Fruit fly (Drosophila melanogaster) whole organism, embryonic: ENCODE measurements around the gene CG32855.

Experiments
- Awh ChIP-seq: fragments of 200-800 bp; sonication (Bioruptor generic); IDR thresholded peaks from 2 replicates; pipeline ENCODE4, ENCODE4 v1.3.6; 2022; ENCODE audit warnings: missing biosample characterization, missing genetic modification characterization
- B-H1 ChIP-seq: fragments of 200-800 bp; sonication (Bioruptor generic); IDR thresholded peaks from 3 replicates; pipeline ENCODE4 v1.3.6; 2022; ENCODE audit warnings: missing biosample characterization, missing genetic modification characterization
- Bdp1 ChIP-seq: fragments of 200-800 bp; sonication (Bioruptor generic); optimal IDR thresholded peaks from 3 replicates; lab custom pipeline; 2016; ENCODE audit warnings: missing biosample characterization, missing genetic modification characterization
- CG10147 ChIP-seq: fragments of 200-800 bp; sonication (Bioruptor generic); optimal IDR thresholded peaks from 2 replicates; lab custom pipeline; 2019; ENCODE audit warnings: missing biosample characterization, mild to moderate bottlenecking, missing genetic modification characterization, moderate library complexity
- CG10959 ChIP-seq: fragments of 200-800 bp; sonication (Bioruptor generic); IDR thresholded peaks from 2 replicates; pipeline ENCODE4 v1.3.6; 2022; ENCODE audit warnings: missing biosample characterization, missing genetic modification characterization
- CG11696 ChIP-seq: fragments of 200-800 bp; sonication (Bioruptor generic); IDR thresholded peaks from 2 replicates; pipeline ENCODE4 v1.3.6; 2022; ENCODE audit warnings: missing biosample characterization, missing genetic modification characterization
- CG12104 ChIP-seq: fragments of 200-800 bp; sonication (Bioruptor generic); optimal IDR thresholded peaks from 3 replicates; lab custom pipeline; 2016; ENCODE audit warnings: missing biosample characterization, missing genetic modification characterization
- CG1233 ChIP-seq: fragments of 200-800 bp; sonication (Bioruptor generic); optimal IDR thresholded peaks from 4 replicates; lab custom pipeline; 2018; ENCODE audit warnings: missing biosample characterization, mild to moderate bottlenecking, missing genetic modification characterization
- CG13123 ChIP-seq: fragments of 200-800 bp; sonication (Bioruptor generic); optimal IDR thresholded peaks from 2 replicates; lab custom pipeline; 2016; ENCODE audit warnings: missing biosample characterization, missing genetic modification characterization
- CG13287 ChIP-seq: fragments of 200-800 bp; sonication (Bioruptor generic); IDR thresholded peaks from 2 replicates; pipeline ENCODE4 v1.3.6; 2022; ENCODE audit warnings: missing biosample characterization, missing genetic modification characterization; ENCODE audit not compliant: partially characterized antibody
- CG14710 ChIP-seq: fragments of 200-800 bp; sonication (Bioruptor generic); optimal IDR thresholded peaks from 3 replicates; lab custom pipeline; 2019; ENCODE audit warnings: missing biosample characterization, mild to moderate bottlenecking, missing genetic modification characterization, moderate library complexity
- CG17328 ChIP-seq: fragments of 200-800 bp; sonication (Bioruptor generic); IDR thresholded peaks from 2 replicates; pipeline ENCODE4 v1.3.6; 2022; ENCODE audit warnings: missing biosample characterization, missing genetic modification characterization
- CG17385 ChIP-seq: fragments of 200-800 bp; sonication (Bioruptor generic); optimal IDR thresholded peaks from 3 replicates; lab custom pipeline; 2018; ENCODE audit warnings: missing biosample characterization, mild to moderate bottlenecking, missing genetic modification characterization
- CG17568 ChIP-seq: fragments of 200-800 bp; sonication (Bioruptor generic); optimal IDR thresholded peaks from 2 replicates; lab custom pipeline; 2018; ENCODE audit warnings: missing biosample characterization, mild to moderate bottlenecking, missing genetic modification characterization, moderate library complexity
- CG18619 ChIP-seq: fragments of 200-800 bp; sonication (Bioruptor generic); optimal IDR thresholded peaks from 3 replicates; lab custom pipeline; 2017; ENCODE audit warnings: missing biosample characterization, mild to moderate bottlenecking, missing genetic modification characterization
- CG30431 ChIP-seq: fragments of 200-800 bp; sonication (Bioruptor generic); optimal IDR thresholded peaks from 2 replicates; lab custom pipeline; 2017; ENCODE audit warnings: missing biosample characterization, missing genetic modification characterization
- CG3163 ChIP-seq: fragments of 200-800 bp; sonication (Bioruptor generic); optimal IDR thresholded peaks from 3 replicates; lab custom pipeline; 2016; ENCODE audit warnings: missing biosample characterization, missing genetic modification characterization
- CG32767 ChIP-seq: fragments of 200-800 bp; sonication (Bioruptor generic); IDR thresholded peaks from 2 replicates; pipeline ENCODE4 v1.3.6; 2022; ENCODE audit warnings: missing biosample characterization, missing genetic modification characterization
- CG6689 ChIP-seq: fragments of 200-800 bp; sonication (Bioruptor generic); IDR thresholded peaks from 2 replicates; pipeline ENCODE4 v1.3.6; 2022; ENCODE audit warnings: missing biosample characterization, missing genetic modification characterization
- CG7928 ChIP-seq: fragments of 200-800 bp; sonication (Bioruptor generic); optimal IDR thresholded peaks from 2 replicates; lab custom pipeline; 2017; ENCODE audit warnings: missing biosample characterization, mild to moderate bottlenecking, missing genetic modification characterization
- CG8359 ChIP-seq: fragments of 200-800 bp; sonication (Bioruptor generic); optimal IDR thresholded peaks from 2 replicates; lab custom pipeline; 2017; ENCODE audit warnings: missing biosample characterization, mild to moderate bottlenecking, missing genetic modification characterization, borderline replicate concordance
- CG9727 ChIP-seq: fragments of 200-800 bp; sonication (Bioruptor generic); optimal IDR thresholded peaks from 3 replicates; lab custom pipeline; 2017; ENCODE audit warnings: missing biosample characterization, mild to moderate bottlenecking, missing genetic modification characterization
- Dip3 ChIP-seq: fragments of 200-800 bp; sonication (Bioruptor generic); optimal IDR thresholded peaks from 3 replicates; lab custom pipeline; 2016; ENCODE audit warnings: missing biosample characterization, missing genetic modification characterization
- ERR ChIP-seq: fragments of 200-800 bp; sonication (Bioruptor generic); optimal IDR thresholded peaks from 2 replicates; lab custom pipeline; 2016; ENCODE audit warnings: missing biosample characterization, missing genetic modification characterization
- H15 ChIP-seq: fragments of 200-800 bp; sonication (Bioruptor generic); IDR thresholded peaks from 3 replicates; pipeline ENCODE4 v1.3.6; 2022; ENCODE audit warnings: missing biosample characterization, missing genetic modification characterization
- Hmr ChIP-seq: fragments of 200-800 bp; sonication (Bioruptor generic); optimal IDR thresholded peaks from 3 replicates; lab custom pipeline; 2017; ENCODE audit warnings: mild to moderate bottlenecking, missing biosample characterization, missing genetic modification reagents, missing genetic modification characterization
- Hr39 ChIP-seq: fragments of >200 bp; optimal IDR thresholded peaks from 2 replicates; lab custom pipeline; 2017
- Lim3 ChIP-seq: fragments of 200-800 bp; sonication (Bioruptor generic); IDR thresholded peaks from 2 replicates; pipeline ENCODE4 v1.3.6; 2022; ENCODE audit warnings: missing biosample characterization, missing genetic modification characterization
- Med ChIP-seq: fragments of 200-800 bp; sonication (Bioruptor generic); peaks from one replicate; lab custom pipeline; 2016; ENCODE audit warnings: missing biosample characterization, missing genetic modification characterization, mild to moderate bottlenecking, inconsistent platforms, moderate library complexity
- NFAT ChIP-seq: fragments of 200-800 bp; sonication (Bioruptor generic); IDR thresholded peaks from 2 replicates; pipeline ENCODE4 v1.3.6; 2022; ENCODE audit warnings: missing biosample characterization, missing genetic modification characterization
- Sry-δ ChIP-seq: fragments of 200-800 bp; sonication (Bioruptor generic); optimal IDR thresholded peaks from 2 replicates; lab custom pipeline; 2016; ENCODE audit warnings: missing biosample characterization, missing genetic modification characterization
- YL-1 ChIP-seq: fragments of 200-800 bp; sonication (Bioruptor generic); optimal IDR thresholded peaks from 3 replicates; lab custom pipeline; 2017; ENCODE audit warnings: missing biosample characterization, mild to moderate bottlenecking, missing genetic modification characterization
- ac ChIP-seq: fragments of 200-800 bp; sonication (Bioruptor generic); optimal IDR thresholded peaks from 3 replicates; lab custom pipeline; 2017; ENCODE audit warnings: missing biosample characterization, mild to moderate bottlenecking, missing genetic modification characterization
- croc ChIP-seq: fragments of 200-800 bp; sonication (Bioruptor generic); conservative IDR thresholded peaks from 3 replicates; pipeline ENCODE4 v1.3.6; 2022; ENCODE audit warnings: missing biosample characterization, missing genetic modification characterization
- cwo ChIP-seq: fragments of 200-800 bp; sonication (Bioruptor generic); optimal IDR thresholded peaks from 3 replicates; lab custom pipeline; 2017; ENCODE audit warnings: missing biosample characterization, missing genetic modification characterization, mild to moderate bottlenecking, moderate library complexity, missing genetic modification reagents
- dan ChIP-seq: fragments of 200-800 bp; sonication (Bioruptor generic); IDR thresholded peaks from 2 replicates; pipeline ENCODE4 v1.3.6; 2022; ENCODE audit warnings: missing biosample characterization, missing genetic modification characterization
- danr ChIP-seq: fragments of 200-800 bp; sonication (Bioruptor generic); IDR thresholded peaks from 2 replicates; pipeline ENCODE4 v1.3.6; 2022; ENCODE audit warnings: missing biosample characterization, missing genetic modification characterization
- dmrt99B ChIP-seq: fragments of 200-800 bp; sonication (Bioruptor generic); optimal IDR thresholded peaks from 2 replicates; lab custom pipeline; 2018; ENCODE audit warnings: missing biosample characterization, mild to moderate bottlenecking, missing genetic modification characterization, moderate library complexity
- dysf ChIP-seq: fragments of 200-800 bp; sonication (Bioruptor generic); IDR thresholded peaks from 3 replicates; pipeline ENCODE4 v1.3.6; 2022; ENCODE audit warnings: missing biosample characterization, missing genetic modification characterization
- hbn ChIP-seq: fragments of 200-800 bp; sonication (Bioruptor generic); IDR thresholded peaks from 2 replicates; pipeline ENCODE4 v1.3.6; 2022; ENCODE audit warnings: missing biosample characterization, missing genetic modification characterization; ENCODE audit not compliant: partially characterized antibody
- ind ChIP-seq: fragments of 200-800 bp; sonication (Bioruptor generic); optimal IDR thresholded peaks from 3 replicates; lab custom pipeline; 2016; ENCODE audit warnings: missing biosample characterization, missing genetic modification characterization
- lilli ChIP-seq: fragments of 200-800 bp; sonication (Bioruptor generic); optimal IDR thresholded peaks from 3 replicates; lab custom pipeline; 2016; ENCODE audit warnings: missing biosample characterization, missing genetic modification characterization
- nerfin-1 ChIP-seq: fragments of 200-800 bp; sonication (Bioruptor generic); optimal IDR thresholded peaks from 3 replicates; lab custom pipeline; 2019; ENCODE audit warnings: missing biosample characterization, mild to moderate bottlenecking, missing genetic modification characterization, moderate library complexity
- psq ChIP-seq: fragments of 200-800 bp; sonication (Bioruptor generic); optimal IDR thresholded peaks from 2 replicates; lab custom pipeline; 2017; ENCODE audit warnings: missing biosample characterization, missing genetic modification characterization
- pzg ChIP-seq: fragments of 200-800 bp; sonication (Bioruptor generic); optimal IDR thresholded peaks from 3 replicates; lab custom pipeline; 2018; ENCODE audit warnings: missing biosample characterization, mild to moderate bottlenecking, missing genetic modification characterization, moderate library complexity
- row ChIP-seq: fragments of 200-800 bp; sonication (Bioruptor generic); IDR thresholded peaks from 3 replicates; pipeline ENCODE4 v1.3.6; 2022; ENCODE audit warnings: missing biosample characterization, missing genetic modification characterization
- sima ChIP-seq: fragments of 200-800 bp; sonication (Bioruptor generic); optimal IDR thresholded peaks from 2 replicates; lab custom pipeline; 2016; ENCODE audit warnings: missing biosample characterization, missing genetic modification characterization
- sisA ChIP-seq: fragments of 200-800 bp; sonication (Bioruptor generic); IDR thresholded peaks from 2 replicates; pipeline ENCODE4 v1.3.6; 2022; ENCODE audit warnings: missing biosample characterization, missing genetic modification characterization
- toy ChIP-seq: fragments of 200-800 bp; sonication (Bioruptor generic); IDR thresholded peaks from 2 replicates; pipeline ENCODE4 v1.3.6; 2022; ENCODE audit warnings: missing biosample characterization, missing genetic modification characterization
- tup ChIP-seq: fragments of 200-800 bp; sonication (Bioruptor generic); optimal IDR thresholded peaks from 2 replicates; lab custom pipeline; 2016; ENCODE audit warnings: missing biosample characterization, mild to moderate bottlenecking, missing genetic modification characterization, moderate library complexity
- usp ChIP-seq: fragments of >200 bp; optimal IDR thresholded peaks from 2 replicates; lab custom pipeline; 2017; ENCODE audit warnings: missing biosample characterization, missing genetic modification characterization
- zfh1 ChIP-seq: fragments of 200-800 bp; sonication (Bioruptor generic); IDR thresholded peaks from 3 replicates; pipeline ENCODE4 v1.3.6; 2022; ENCODE audit warnings: missing biosample characterization, missing genetic modification characterization

The CG32855 gene

DNA sequence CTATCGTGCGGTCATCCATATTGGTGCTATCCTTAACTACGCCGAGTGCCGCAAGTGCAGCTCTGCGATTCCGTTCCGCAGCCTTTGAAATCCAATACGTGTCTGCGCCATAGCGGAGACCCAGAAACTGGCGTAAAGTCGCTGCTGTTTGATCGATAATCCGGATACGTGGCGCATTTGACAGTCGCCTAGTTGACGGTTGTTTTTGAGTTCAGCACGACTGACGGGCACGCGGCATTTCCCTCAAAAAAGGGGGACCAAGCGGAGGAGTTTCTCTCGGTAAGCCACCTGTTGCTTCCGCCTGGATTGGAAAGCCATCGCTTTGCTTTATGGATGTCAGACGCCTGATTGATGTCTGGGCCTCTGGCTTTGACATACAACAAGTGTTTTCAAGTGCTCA, 13.3 kb downstream of the CG32855 start, which contains the start of gene CG10185:
Gene CG10185, minus strand, starts transcription at position 101 of the 400 bp plus-strand sequence.
- TF ChIP-seq tup (GFP tag; lab: Kevin White, UChicago) (no peak), hbn (no peak), CG7928 (no peak), B-H1 (GFP tag; lab: Robert Waterston, UW) (no peak), Med (GFP tag; lab: Kevin White, UChicago) (no peak), CG17328 (no peak), H15 (no peak), CG14710 (tag; lab: Kevin White, UChicago) (no peak)
- TF ChIP-seq, all 482 proteins: peak for 0

DNA sequence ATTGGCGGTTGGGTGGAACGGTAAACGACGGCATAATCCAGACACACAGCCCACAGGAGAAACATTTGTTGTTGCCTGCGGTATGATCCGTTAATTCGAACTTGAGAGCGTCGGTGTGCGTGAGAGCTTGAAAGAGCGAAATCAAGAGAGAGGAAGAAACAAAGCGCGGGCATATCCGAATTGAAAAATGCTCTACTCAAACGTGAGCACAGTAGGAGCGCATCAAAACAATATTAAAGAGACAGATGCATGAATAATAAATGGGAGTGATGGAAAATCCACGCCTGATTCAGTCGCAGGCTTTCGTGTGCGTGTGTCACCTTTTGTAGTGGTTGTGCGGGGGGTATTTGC, 29.5 kb downstream of the CG32855 start:
- TF ChIP-seq row (GFP tag; lab: Robert Waterston, UW), result peak; percentile 34; the same call in 1 of the 3 replicates
- TF ChIP-seq toy (GFP tag; lab: Robert Waterston, UW), result no peak
- TF ChIP-seq YL-1, result no peak
- TF ChIP-seq CG32767 (GFP tag; lab: Robert Waterston, UW), result no peak
- peak; percentile 20; the same call in 1 of the 2 replicates for TF ChIP-seq CG13287
- no peak for TF ChIP-seq zfh1 (GFP tag; lab: Robert Waterston, UW)
- no peak for TF ChIP-seq CG10147 (GFP tag; lab: Kevin White, UChicago)
- no peak for TF ChIP-seq CG17385 (GFP tag; lab: Kevin White, UChicago)
- TF ChIP-seq sima (GFP tag; lab: Kevin White, UChicago), result no peak
- no peak for TF ChIP-seq Lim3 (GFP tag; lab: Robert Waterston, UW)
- TF ChIP-seq croc (GFP tag; lab: Robert Waterston, UW), result no peak
- TF ChIP-seq dysf (GFP tag; lab: Robert Waterston, UW), result no peak
- no peak for TF ChIP-seq Hmr (GFP tag; lab: Kevin White, UChicago)
- TF ChIP-seq Bdp1, result no peak
- TF ChIP-seq dmrt99B (tag; lab: Kevin White, UChicago), result no peak
- no peak for TF ChIP-seq CG8359 (GFP tag; lab: Kevin White, UChicago)
- no peak for TF ChIP-seq CG13123 (GFP tag; lab: Kevin White, UChicago)
- TF ChIP-seq CG6689 (GFP tag; lab: Robert Waterston, UW), result 0 out of 2 replicates have a peak, but pooled peaks have one; percentile 7
- no peak for TF ChIP-seq dan (GFP tag; lab: Robert Waterston, UW)
- no peak for TF ChIP-seq nerfin-1
- no peak for TF ChIP-seq pzg
- peak; percentile 28; the same call in 1 of the 2 replicates for TF ChIP-seq sisA (GFP tag; lab: Robert Waterston, UW)
- TF ChIP-seq CG12104 (GFP tag; lab: Kevin White, UChicago), result no peak
- no peak for TF ChIP-seq ERR (GFP tag; lab: Kevin White, UChicago)
- no peak for TF ChIP-seq Awh (GFP tag; lab: Robert Waterston, UW)
- no peak; the same call in 1 of the 2 replicates for TF ChIP-seq CG10959 (GFP tag; lab: Robert Waterston, UW)
- TF ChIP-seq CG11696 (GFP tag; lab: Robert Waterston, UW), result 0 out of 2 replicates have a peak, but pooled peaks have one; percentile 13
- TF ChIP-seq ind (GFP tag; lab: Kevin White, UChicago), result peak; percentile 6
- TF ChIP-seq CG9727, result no peak
- no peak for TF ChIP-seq psq (GFP tag; lab: Kevin White, UChicago)
- TF ChIP-seq danr (GFP tag; lab: Robert Waterston, UW), result no peak
- TF ChIP-seq NFAT (GFP tag; lab: Robert Waterston, UW), result no peak
- TF ChIP-seq ac, result no peak
- no peak for TF ChIP-seq Dip3
- no peak for TF ChIP-seq usp
- no peak for TF ChIP-seq CG30431
- peak; percentile 75 for TF ChIP-seq CG3163 (GFP tag; lab: Kevin White, UChicago)
- TF ChIP-seq CG1233 (GFP tag; lab: Kevin White, UChicago), result no peak
- TF ChIP-seq lilli (GFP tag; lab: Kevin White, UChicago), result no peak
- TF ChIP-seq Sry-δ, result no peak
- TF ChIP-seq CG18619 (GFP tag; lab: Kevin White, UChicago), result no peak
- no peak for TF ChIP-seq cwo
- TF ChIP-seq Hr39 (lab: Kevin White, UChicago), result no peak
- no peak for TF ChIP-seq CG17568
